Worm (Caenorhabditis elegans) whole organism, L2 larva: ENCODE results near the gene egrh-3.
A peak's percentile ranks its signal among the peaks of the same experiment; 100 is the strongest.

Source experiments
- C34F6.9 ChIP-seq: fragments of 150-350 bp; optimal IDR thresholded peaks from 2 replicates; lab custom pipeline; 2014; ENCODE audit warnings: missing biosample characterization, missing genetic modification characterization
- F13H6.1 ChIP-seq: sonication (generic microtip); optimal IDR thresholded peaks from 2 replicates; lab custom pipeline; 2016; ENCODE audit warnings: missing genetic modification characterization, missing compliant biosample characterization
- R02D3.7 ChIP-seq: fragments of 150-350 bp; optimal IDR thresholded peaks from 2 replicates; lab custom pipeline; 2014; ENCODE audit warnings: missing biosample characterization, missing genetic modification characterization
- Y55F3AM.14 ChIP-seq: fragments of 200-800 bp; sonication (Bioruptor generic); optimal IDR thresholded peaks from 2 replicates; lab custom pipeline; 2018; ENCODE audit warnings: mild to moderate bottlenecking, missing genetic modification characterization, missing compliant biosample characterization
- ZK546.5 ChIP-seq: sonication (generic microtip); optimal IDR thresholded peaks from 2 replicates; lab custom pipeline; 2017; ENCODE audit warnings: missing biosample characterization, missing genetic modification characterization
- alr-1 ChIP-seq: fragments of 150-350 bp; optimal IDR thresholded peaks from 2 replicates; lab custom pipeline; 2014; ENCODE audit warnings: missing biosample characterization, missing genetic modification characterization
- ama-1 ChIP-seq: fragments of 150-350 bp; optimal IDR thresholded peaks from 2 replicates; lab custom pipeline; 2018; ENCODE audit warnings: inconsistent platforms
- blmp-1 ChIP-seq: sonication (generic microtip); optimal IDR thresholded peaks from 2 replicates; lab custom pipeline; 2017; ENCODE audit warnings: missing genetic modification characterization, mild to moderate bottlenecking, missing compliant biosample characterization, antibody characterized with exemption, moderate library complexity; ENCODE audit not compliant: insufficient read depth
- ceh-16 ChIP-seq: fragments of 150-350 bp; optimal IDR thresholded peaks from 2 replicates; lab custom pipeline; 2014; ENCODE audit warnings: missing biosample characterization, missing genetic modification characterization
- ceh-82 ChIP-seq: fragments of 150-350 bp; optimal IDR thresholded peaks from 2 replicates; lab custom pipeline; 2014; ENCODE audit warnings: missing biosample characterization, missing genetic modification characterization
- dmd-4 ChIP-seq: sonication (generic microtip); optimal IDR thresholded peaks from 2 replicates; lab custom pipeline; 2017; ENCODE audit warnings: missing biosample characterization, missing genetic modification characterization
- egl-27 ChIP-seq: sonication (generic microtip); optimal IDR thresholded peaks from 3 replicates; lab custom pipeline; 2017; ENCODE audit warnings: missing biosample characterization, missing genetic modification reagents, missing genetic modification characterization
- elt-3 ChIP-seq: sonication (generic microtip); optimal IDR thresholded peaks from 2 replicates; lab custom pipeline; 2017; ENCODE audit warnings: missing biosample characterization, missing genetic modification characterization
- fos-1 ChIP-seq: fragments of 150-350 bp; optimal IDR thresholded peaks from 2 replicates; lab custom pipeline; 2014; ENCODE audit warnings: missing biosample characterization, missing genetic modification characterization
- gmeb-1 ChIP-seq: fragments of 150-350 bp; optimal IDR thresholded peaks from 2 replicates; lab custom pipeline; 2014; ENCODE audit warnings: missing biosample characterization, missing genetic modification characterization
- lin-11 ChIP-seq: fragments of 150-350 bp; sonication (generic microtip); optimal IDR thresholded peaks from 2 replicates; lab custom pipeline; 2014; ENCODE audit warnings: missing biosample characterization, missing genetic modification characterization, inconsistent platforms, mixed read lengths
- lin-13 ChIP-seq: fragments of 150-350 bp; optimal IDR thresholded peaks from 2 replicates; lab custom pipeline; 2014; ENCODE audit warnings: missing biosample characterization, missing genetic modification reagents, missing genetic modification characterization
- lin-39 ChIP-seq: fragments of 150-350 bp; optimal IDR thresholded peaks from 2 replicates; lab custom pipeline; 2014; ENCODE audit warnings: missing biosample characterization, missing genetic modification reagents, missing genetic modification characterization
- lsy-2 ChIP-seq, 2 experiments: fragments of 150-350 bp in 1 of 2; sonication (generic microtip) in 1 of 2; optimal IDR thresholded peaks; 2 replicates each; lab custom pipeline; 2014 to 2017; ENCODE audit warnings: missing biosample characterization in 2 of 2, missing genetic modification characterization in 2 of 2
- mab-5 ChIP-seq: fragments of 150-350 bp; optimal IDR thresholded peaks from 2 replicates; lab custom pipeline; 2014; ENCODE audit warnings: missing biosample characterization, missing genetic modification characterization
- mbf-1 ChIP-seq: sonication (generic microtip); optimal IDR thresholded peaks from 2 replicates; lab custom pipeline; 2017; ENCODE audit warnings: missing biosample characterization, missing genetic modification characterization
- mdl-1 ChIP-seq, 2 experiments: fragments of 150-350 bp in 1 of 2; sonication (generic microtip) in 1 of 2; optimal IDR thresholded peaks; 2 replicates each; lab custom pipeline; 2017; ENCODE audit warnings: missing biosample characterization in 2 of 2, missing genetic modification characterization in 2 of 2
- nhr-10 ChIP-seq: sonication (generic microtip); optimal IDR thresholded peaks from 2 replicates; lab custom pipeline; 2017; ENCODE audit warnings: missing biosample characterization, missing genetic modification characterization
- nhr-11 ChIP-seq: fragments of 150-350 bp; optimal IDR thresholded peaks from 2 replicates; lab custom pipeline; 2014; ENCODE audit warnings: missing biosample characterization, missing genetic modification characterization
- nhr-12 ChIP-seq: fragments of 150-350 bp; optimal IDR thresholded peaks from 2 replicates; lab custom pipeline; 2014; ENCODE audit warnings: missing biosample characterization, missing genetic modification characterization
- nhr-129 ChIP-seq: fragments of 150-350 bp; optimal IDR thresholded peaks from 2 replicates; lab custom pipeline; 2014; ENCODE audit warnings: missing biosample characterization, missing genetic modification characterization
- nhr-21 ChIP-seq: fragments of 150-350 bp; optimal IDR thresholded peaks from 2 replicates; lab custom pipeline; 2014; ENCODE audit warnings: missing biosample characterization, missing genetic modification characterization
- nhr-23 ChIP-seq: fragments of 150-350 bp; optimal IDR thresholded peaks from 2 replicates; lab custom pipeline; 2014; ENCODE audit warnings: missing biosample characterization, missing genetic modification reagents, missing genetic modification characterization
- nhr-237 ChIP-seq: fragments of 150-350 bp; optimal IDR thresholded peaks from 2 replicates; lab custom pipeline; 2014; ENCODE audit warnings: missing biosample characterization, missing genetic modification characterization
- nhr-25 ChIP-seq: fragments of 150-350 bp; sonication (generic microtip); optimal IDR thresholded peaks from 3 replicates; lab custom pipeline; 2014; ENCODE audit warnings: missing biosample characterization, missing genetic modification characterization
- nhr-6 ChIP-seq: fragments of 150-350 bp; optimal IDR thresholded peaks from 2 replicates; lab custom pipeline; 2014; ENCODE audit warnings: missing biosample characterization, missing genetic modification characterization
- nhr-77 ChIP-seq: fragments of 150-350 bp; optimal IDR thresholded peaks from 2 replicates; lab custom pipeline; 2014; ENCODE audit warnings: missing biosample characterization, missing genetic modification characterization
- peb-1 ChIP-seq: fragments of 150-350 bp; optimal IDR thresholded peaks from 2 replicates; lab custom pipeline; 2014; ENCODE audit warnings: missing biosample characterization, missing genetic modification characterization
- sem-4 ChIP-seq: fragments of 150-350 bp; optimal IDR thresholded peaks from 2 replicates; lab custom pipeline; 2014; ENCODE audit warnings: missing biosample characterization, missing genetic modification reagents, missing genetic modification characterization
- skn-1 ChIP-seq: sonication (generic microtip); optimal IDR thresholded peaks from 2 replicates; lab custom pipeline; 2017; ENCODE audit warnings: missing biosample characterization, missing genetic modification characterization
- sma-3 ChIP-seq: sonication (generic microtip); optimal IDR thresholded peaks from 2 replicates; lab custom pipeline; 2016; ENCODE audit warnings: missing genetic modification reagents, missing genetic modification characterization, missing compliant biosample characterization
- sma-9 ChIP-seq, 2 experiments: fragments of 150-350 bp in 1 of 2; sonication (generic microtip) in 1 of 2; optimal IDR thresholded peaks; 2 replicates each; lab custom pipeline; 2014 to 2016; ENCODE audit warnings: missing genetic modification characterization in 2 of 2, mild to moderate bottlenecking in 1 of 2, missing biosample characterization in 1 of 2, missing compliant biosample characterization in 1 of 2, missing genetic modification reagents in 1 of 2, moderate library complexity in 1 of 2
- snpc-4 ChIP-seq: fragments of 150-350 bp; optimal IDR thresholded peaks from 2 replicates; lab custom pipeline; 2014; ENCODE audit warnings: missing biosample characterization, missing genetic modification characterization
- unc-39 ChIP-seq: fragments of 150-350 bp; optimal IDR thresholded peaks from 2 replicates; lab custom pipeline; 2014; ENCODE audit warnings: missing biosample characterization, missing genetic modification characterization
- unc-62 ChIP-seq: fragments of 150-350 bp; optimal IDR thresholded peaks from 2 replicates; lab custom pipeline; 2014; ENCODE audit warnings: missing biosample characterization, missing genetic modification reagents, missing genetic modification characterization
- zag-1 ChIP-seq: fragments of 150-350 bp; optimal IDR thresholded peaks from 2 replicates; lab custom pipeline; 2014; ENCODE audit warnings: missing biosample characterization, missing genetic modification characterization
- ztf-1 ChIP-seq: fragments of 200-800 bp; sonication (Bioruptor generic); conservative IDR thresholded peaks from 2 replicates; pipeline ENCODE4 v1.3.6; 2022; ENCODE audit warnings: missing genetic modification characterization, missing compliant biosample characterization
- ztf-11 ChIP-seq: sonication (generic microtip); optimal IDR thresholded peaks from 2 replicates; lab custom pipeline; 2017; ENCODE audit warnings: missing biosample characterization, missing genetic modification characterization

The egrh-3 gene

DNA sequence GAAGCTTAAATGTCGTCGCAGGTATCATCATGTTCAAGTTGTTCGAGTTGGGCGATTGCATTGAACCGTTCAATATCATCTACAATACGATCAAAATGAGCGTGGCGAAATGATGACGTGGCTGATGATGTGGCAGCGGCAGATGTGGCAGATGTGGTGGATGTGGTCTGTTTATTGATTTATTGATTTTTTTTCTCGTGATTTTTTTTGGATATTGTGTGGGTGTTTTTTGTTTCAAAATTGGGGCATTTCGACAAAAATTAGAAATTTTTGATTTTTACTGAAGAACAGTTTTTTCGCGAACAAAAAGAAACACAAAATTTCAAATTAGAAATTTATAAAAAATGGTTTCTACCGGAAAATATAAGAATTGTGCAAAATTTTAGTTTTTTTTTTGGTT lies 8.3 kb downstream of the egrh-3 start:
- TF ChIP-seq zag-1 (tag; lab: Kevin White, UChicago): no peak
- TF ChIP-seq unc-62 (GFP tag; lab: Kevin White, UChicago): no peak
- no peak for TF ChIP-seq mbf-1 (tag; lab: Kevin White, UChicago)
- no peak for TF ChIP-seq nhr-11 (tag; lab: Kevin White, UChicago)
- no peak for TF ChIP-seq lin-11 (tag; lab: Kevin White, UChicago)
- no peak for TF ChIP-seq R02D3.7 (tag; lab: Kevin White, UChicago)
- TF ChIP-seq elt-3 (tag; lab: Kevin White, UChicago): no peak
- no peak for TF ChIP-seq ztf-11 (tag; lab: Kevin White, UChicago)
- TF ChIP-seq ZK546.5 (tag; lab: Kevin White, UChicago): no peak
- no peak for TF ChIP-seq F13H6.1 (tag; lab: Kevin White, UChicago)
- no peak for TF ChIP-seq nhr-23 (tag; lab: Kevin White, UChicago)
- TF ChIP-seq nhr-129 (tag; lab: Kevin White, UChicago): no peak
- TF ChIP-seq ama-1: no peak
- TF ChIP-seq lin-39 (tag; lab: Kevin White, UChicago): no peak
- TF ChIP-seq skn-1 (tag; lab: Kevin White, UChicago): no peak
- no peak for TF ChIP-seq ceh-82
- no peak for TF ChIP-seq fos-1 (tag; lab: Kevin White, UChicago)
- TF ChIP-seq alr-1 (tag; lab: Kevin White, UChicago): no peak

DNA sequence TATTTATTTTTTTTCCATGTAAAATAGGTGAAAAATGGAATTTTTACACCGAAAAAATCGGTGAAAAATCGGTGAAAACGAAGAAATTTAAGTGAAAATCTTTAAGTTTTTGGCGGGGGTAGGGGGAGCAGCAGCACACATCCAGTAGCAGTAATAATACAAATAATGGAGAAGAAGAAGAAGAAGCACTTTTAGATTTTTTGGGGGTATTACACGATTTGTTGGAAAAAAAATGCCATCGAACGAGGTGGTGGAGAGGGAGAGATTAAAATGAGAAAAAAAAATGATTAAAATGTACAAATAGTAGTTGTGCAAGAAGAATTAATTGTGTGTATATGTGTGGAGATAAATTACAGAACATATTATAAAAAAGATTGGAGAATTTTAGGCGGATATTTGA lies 10.4 kb downstream of the egrh-3 start:
- no peak for TF ChIP-seq ztf-1 (GFP tag; lab: Robert Waterston, UW)
- no peak for TF ChIP-seq unc-62 (GFP tag; lab: Kevin White, UChicago)
- TF ChIP-seq ceh-16: no peak
- TF ChIP-seq nhr-21: no peak
- TF ChIP-seq unc-39 (tag; lab: Kevin White, UChicago): no peak
- no peak for TF ChIP-seq lin-39 (tag; lab: Kevin White, UChicago)

DNA sequence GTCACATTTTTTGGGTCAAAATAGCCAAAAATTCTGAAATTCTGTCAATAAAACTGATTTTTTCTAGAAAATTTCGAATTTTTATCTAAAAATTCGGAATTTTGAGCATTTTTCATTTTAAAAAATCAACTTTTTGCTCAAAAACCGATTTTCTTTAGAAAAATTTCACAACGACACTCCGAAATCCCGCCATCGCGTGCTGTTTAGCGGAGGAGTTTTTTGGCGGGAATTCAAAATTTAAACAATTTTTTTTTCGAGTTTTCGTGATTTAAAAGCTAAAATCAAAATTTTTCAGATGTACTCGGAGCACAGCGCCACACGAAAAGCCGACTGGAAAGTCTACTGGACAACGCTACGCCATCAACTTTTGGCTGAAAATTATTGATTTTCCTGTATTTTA lies 10.9 kb downstream of the egrh-3 start:
- TF ChIP-seq ama-1 (no peak), nhr-10 (tag; lab: Kevin White, UChicago) (no peak), zag-1 (tag; lab: Kevin White, UChicago) (no peak), snpc-4 (tag; lab: Kevin White, UChicago) (no peak), mbf-1 (tag; lab: Kevin White, UChicago) (no peak), lsy-2 (tag; optimal IDR thresholded peaks at IDR 0.05; lab: Kevin White, UChicago) (no peak), gmeb-1 (no peak), ztf-1 (GFP tag; lab: Robert Waterston, UW) (no peak), ZK546.5 (tag; lab: Kevin White, UChicago) (no peak), Y55F3AM.14 (no peak), skn-1 (tag; lab: Kevin White, UChicago) (no peak), sma-3 (GFP tag; lab: Kevin White, UChicago) (no peak), nhr-77 (tag; lab: Kevin White, UChicago) (no peak), unc-39 (tag; lab: Kevin White, UChicago) (no peak), sma-9 (GFP tag; optimal IDR thresholded peaks at IDR 0.05; lab: Kevin White, UChicago) (no peak), sma-9 (tag; optimal IDR thresholded peaks at IDR 0.05; lab: Kevin White, UChicago) (no peak), sem-4 (tag; lab: Kevin White, UChicago) (no peak), mdl-1 (tag; optimal IDR thresholded peaks at IDR 0.05; lab: Kevin White, UChicago) (no peak)

DNA sequence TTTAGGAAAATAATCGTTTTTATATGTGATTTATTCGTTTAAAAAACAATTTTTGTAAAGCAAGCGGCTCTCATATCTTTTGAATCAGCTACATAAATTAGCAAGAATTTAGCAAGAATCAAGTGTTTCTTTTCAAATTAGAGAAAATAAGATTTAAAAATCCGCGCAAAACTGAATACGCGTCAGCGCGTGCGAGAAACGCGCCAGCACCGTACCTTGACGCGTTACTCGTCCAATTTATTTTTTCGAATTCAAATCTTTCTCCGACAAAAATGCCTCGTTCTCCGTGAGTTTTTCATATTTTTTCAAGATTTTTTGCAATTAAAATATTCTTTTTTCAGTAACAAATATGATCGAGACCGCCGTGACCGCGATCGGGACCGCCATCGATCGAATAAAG lies 12.3 kb downstream of the egrh-3 start, which contains the start of gene Y94H6A.3:
Gene Y94H6A.3 (plus strand): TSS at position 232 of the 400 bp plus-strand sequence.
- TF ChIP-seq lin-13 (GFP tag; lab: Kevin White, UChicago) (peak; percentile 94), elt-3 (tag; lab: Kevin White, UChicago) (no peak), peb-1 (tag; lab: Kevin White, UChicago) (no peak), lin-39 (tag; lab: Kevin White, UChicago) (no peak), nhr-25 (tag; lab: Kevin White, UChicago) (peak; percentile 83), sma-9 (GFP tag; optimal IDR thresholded peaks at IDR 0.05; lab: Kevin White, UChicago) (no peak), sma-9 (tag; optimal IDR thresholded peaks at IDR 0.05; lab: Kevin White, UChicago) (no peak), nhr-10 (tag; lab: Kevin White, UChicago) (peak; percentile 80), nhr-237 (peak; percentile 30), egl-27 (tag; lab: Kevin White, UChicago) (peak; percentile 76), lsy-2 (tag; optimal IDR thresholded peaks at IDR 0.05; lab: Kevin White, UChicago) (peak; percentile 93 to 95), C34F6.9 (peak; percentile 92), unc-39 (tag; lab: Kevin White, UChicago) (no peak), nhr-23 (tag; lab: Kevin White, UChicago) (no peak), dmd-4 (tag; lab: Kevin White, UChicago) (no peak), F13H6.1 (tag; lab: Kevin White, UChicago) (peak; percentile 75), nhr-11 (tag; lab: Kevin White, UChicago) (no peak), sma-3 (GFP tag; lab: Kevin White, UChicago) (peak; percentile 76), gmeb-1 (peak; percentile 99), nhr-77 (tag; lab: Kevin White, UChicago) (peak; percentile 11), zag-1 (tag; lab: Kevin White, UChicago) (peak; percentile 40), blmp-1 (tag; lab: Kevin White, UChicago) (peak; percentile 41), nhr-12 (tag; lab: Kevin White, UChicago) (no peak), lin-11 (tag; lab: Kevin White, UChicago) (peak; percentile 86), ama-1 (peak; percentile 65), nhr-21 (peak; percentile 86), ceh-82 (peak; percentile 80), nhr-6 (tag; lab: Kevin White, UChicago) (peak; percentile 62), mab-5 (tag; lab: Kevin White, UChicago) (peak; percentile 86), ceh-16 (no peak), fos-1 (tag; lab: Kevin White, UChicago) (peak; percentile 49), skn-1 (tag; lab: Kevin White, UChicago) (no peak), ztf-11 (tag; lab: Kevin White, UChicago) (no peak), unc-62 (GFP tag; lab: Kevin White, UChicago) (no peak)
